Worm (Caenorhabditis elegans): Measurements from ENCODE around the gene elb-1.

DNA sequence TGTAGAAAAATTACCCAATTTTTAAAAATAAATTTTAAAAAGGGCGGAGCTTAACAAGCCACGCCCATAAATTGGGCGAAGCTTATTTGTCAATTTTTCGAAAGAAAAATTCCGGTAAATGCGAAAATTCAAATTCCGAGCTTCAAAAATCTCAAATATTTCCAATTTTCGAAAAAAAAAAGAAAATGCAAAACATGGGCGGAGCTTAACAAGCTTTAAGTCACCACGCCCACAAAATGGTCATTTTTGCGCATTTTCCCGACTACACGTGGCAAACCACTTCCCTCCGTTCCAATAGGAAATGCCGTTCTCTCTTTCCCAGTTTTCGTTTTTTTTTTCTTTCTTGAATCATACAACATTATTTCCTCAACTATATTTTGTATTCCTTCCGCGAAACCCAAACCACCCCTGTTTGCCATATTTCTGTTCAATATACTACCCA, 24.7 kb downstream of the elb-1 start:
- TF ChIP-seq ama-1 (optimal IDR thresholded peaks at IDR 0.05): no peak
- 0 out of 2 replicates have a peak, but pooled peaks have one; percentile 40 for TF ChIP-seq dmd-9 (GFP tag; IDR thresholded peaks at IDR 0.05)
- TF ChIP-seq zfp-2 (tag; optimal IDR thresholded peaks at IDR 0.05): no peak
- TF ChIP-seq aly-2 (tag; optimal IDR thresholded peaks at IDR 0.05): no peak
- TF ChIP-seq unc-62 (GFP tag; optimal IDR thresholded peaks at IDR 0.05 in 1 of 2): peak in 1 of 2 experiments; percentile 24
- no peak for TF ChIP-seq unc-62 (tag; optimal IDR thresholded peaks at IDR 0.05)
- no peak for TF ChIP-seq ztf-11 (tag; optimal IDR thresholded peaks at IDR 0.05)
- no peak for TF ChIP-seq nhr-237 (tag; optimal IDR thresholded peaks at IDR 0.05)
- no peak for TF ChIP-seq ceh-82 (tag; optimal IDR thresholded peaks at IDR 0.05)
- no peak for TF ChIP-seq nhr-10 (tag; optimal IDR thresholded peaks at IDR 0.05)

Measured in whole organism, L4 larva.